Fruit fly (Drosophila melanogaster): ENCODE results near the gene CG33658.

- no peak for TF ChIP-seq rgr (GFP tag; optimal IDR thresholded peaks at IDR 0.05)
- no peak for TF ChIP-seq psq (GFP tag; optimal IDR thresholded peaks at IDR 0.05)
- no peak for TF ChIP-seq pan (optimal IDR thresholded peaks at IDR 0.05)
- TF ChIP-seq CG32264 (GFP tag; optimal IDR thresholded peaks at IDR 0.05), result no peak
- no peak for TF ChIP-seq Vsx2 (GFP tag; optimal IDR thresholded peaks at IDR 0.05; ENCODE audit: partially characterized antibody)
- no peak for TF ChIP-seq OdsH (GFP tag; optimal IDR thresholded peaks at IDR 0.05)
- TF ChIP-seq Hr83 (GFP tag; optimal IDR thresholded peaks at IDR 0.05; ENCODE audit: poor library complexity, severe bottlenecking), result no peak
These were observed 21.7 kb upstream of the CG33658 start, which contains the start of gene CG7016 for dm6 chr3R:24862574-24863089.

All from whole organism, wandering third instar larva.